Worm (Caenorhabditis elegans) whole organism, mixed stage, embryonic: ENCODE results near the gene Y44A6D.5.
A peak's percentile ranks its signal among the peaks of the same experiment; 100 is the strongest.

Source experiments
- blmp-1 ChIP-seq: fragments of 150-350 bp; optimal IDR thresholded peaks from 2 replicates; lab custom pipeline; 2014; ENCODE audit warnings: missing biosample characterization, missing genetic modification characterization
- lin-32 ChIP-seq: fragments of 200-800 bp; sonication (Bioruptor generic); optimal IDR thresholded peaks from 2 replicates; lab custom pipeline; 2018; ENCODE audit warnings: mild to moderate bottlenecking, missing genetic modification characterization, missing compliant biosample characterization
- pha-4 ChIP-seq: fragments of 150-350 bp; optimal IDR thresholded peaks from 2 replicates; lab custom pipeline; 2018; ENCODE audit warnings: missing biosample characterization, missing genetic modification reagents, missing genetic modification characterization
- unc-62 ChIP-seq: fragments of 150-350 bp; optimal IDR thresholded peaks from 2 replicates; lab custom pipeline; 2014; ENCODE audit warnings: missing biosample characterization, missing genetic modification reagents, missing genetic modification characterization

The Y44A6D.5 gene

ce11 chrV:20753838-20754503 is 48.8 kb downstream of the Y44A6D.5 start:
- TF ChIP-seq unc-62 (GFP tag; lab: Kevin White, UChicago) (no peak), blmp-1 (tag; lab: Kevin White, UChicago) (no peak), pha-4 (tag; lab: Kevin White, UChicago) (peak; percentile 89), lin-32 (no peak)

ce11 chrV:20752609-20753102 is 50.1 kb downstream of the Y44A6D.5 start, which contains the start of gene pha-4:
TSS of gene pha-4 (plus strand) at chrV:20753052.
- no peak for TF ChIP-seq unc-62 (GFP tag; lab: Kevin White, UChicago)
- TF ChIP-seq pha-4 (tag; lab: Kevin White, UChicago), result peak; percentile 93
